Fruit fly (Drosophila melanogaster) whole organism, embryonic: ENCODE measurements around the gene Mtpalpha.

Experiments used
- CG10321 ChIP-seq: fragments of 200-800 bp; sonication (Bioruptor generic); IDR thresholded peaks from 2 replicates; pipeline ENCODE4 v1.3.6; 2022; ENCODE audit warnings: missing biosample characterization, missing genetic modification characterization
- CG8944 ChIP-seq: fragments of 200-800 bp; sonication (Bioruptor generic); optimal IDR thresholded peaks from 3 replicates; lab custom pipeline; 2016; ENCODE audit warnings: missing biosample characterization, missing genetic modification characterization
- Ets97D ChIP-seq: fragments of 200-800 bp; sonication (Bioruptor generic); optimal IDR thresholded peaks from 3 replicates; lab custom pipeline; 2016; ENCODE audit warnings: missing biosample characterization, missing genetic modification characterization
- bab2 ChIP-seq: fragments of 200-800 bp; sonication (Bioruptor generic); optimal IDR thresholded peaks from 2 replicates; lab custom pipeline; 2016; ENCODE audit warnings: missing biosample characterization, missing genetic modification characterization
- hbn ChIP-seq: fragments of 200-800 bp; sonication (Bioruptor generic); IDR thresholded peaks from 2 replicates; pipeline ENCODE4 v1.3.6; 2022; ENCODE audit warnings: missing biosample characterization, missing genetic modification characterization; ENCODE audit not compliant: partially characterized antibody
- inv ChIP-seq: fragments of 200-800 bp; sonication (Bioruptor generic); IDR thresholded peaks from 2 replicates; pipeline ENCODE4 v1.3.6; 2022; ENCODE audit warnings: missing biosample characterization, missing genetic modification characterization; ENCODE audit not compliant: partially characterized antibody
- klu ChIP-seq: fragments of 200-800 bp; sonication (Bioruptor generic); IDR thresholded peaks from 2 replicates; pipeline ENCODE4 v1.3.6; 2022; ENCODE audit warnings: missing biosample characterization, missing genetic modification characterization
- knrl ChIP-seq: fragments of 200-800 bp; sonication (Bioruptor generic); IDR thresholded peaks from 3 replicates; pipeline ENCODE4 v1.3.6; 2022; ENCODE audit warnings: missing biosample characterization, missing genetic modification characterization; ENCODE audit not compliant: partially characterized antibody
- pfk ChIP-seq: fragments of 200-800 bp; sonication (Bioruptor generic); optimal IDR thresholded peaks from 2 replicates; lab custom pipeline; 2018; ENCODE audit warnings: missing biosample characterization, mild to moderate bottlenecking, missing genetic modification characterization, moderate library complexity
- psq ChIP-seq: fragments of 200-800 bp; sonication (Bioruptor generic); optimal IDR thresholded peaks from 2 replicates; lab custom pipeline; 2017; ENCODE audit warnings: missing biosample characterization, missing genetic modification characterization
- tio ChIP-seq: fragments of 200-800 bp; sonication (Bioruptor generic); optimal IDR thresholded peaks from 2 replicates; lab custom pipeline; 2017; ENCODE audit warnings: missing biosample characterization, missing genetic modification characterization, inconsistent platforms

dm6 chr2L:9589176-9589575 lies 12.6 kb upstream of the Mtpalpha start, which contains the start of gene CG3841:
- TF ChIP-seq pfk, result no peak
- TF ChIP-seq bab2 (GFP tag; lab: Kevin White, UChicago), result no peak
- no peak for TF ChIP-seq CG10321
- TF ChIP-seq inv (GFP tag; lab: Robert Waterston, UW), result no peak
- TF ChIP-seq tio (GFP tag; lab: Kevin White, UChicago), result no peak
- no peak for TF ChIP-seq CG8944
- TF ChIP-seq knrl (GFP tag; lab: Robert Waterston, UW), result no peak
- TF ChIP-seq psq, result no peak
- TF ChIP-seq Ets97D (GFP tag; lab: Kevin White, UChicago), result no peak
- TF ChIP-seq klu, result no peak
- no peak for TF ChIP-seq hbn
